Worm (Caenorhabditis elegans) whole organism, midembryonic: ENCODE measurements around the gene R02F11.9.

Experiments used
- T22C8.4 ChIP-seq: fragments of 200-800 bp; sonication (Bioruptor generic); IDR thresholded peaks from 2 replicates; pipeline ENCODE4 v1.3.6; 2022; ENCODE audit warnings: missing genetic modification characterization, missing compliant biosample characterization
- cog-1 ChIP-seq: sonication (generic microtip); optimal IDR thresholded peaks from 2 replicates; lab custom pipeline; 2016; ENCODE audit warnings: missing genetic modification characterization, missing compliant biosample characterization
- flt-1 ChIP-seq: fragments of 200-800 bp; sonication (Bioruptor generic); IDR thresholded peaks from 2 replicates; pipeline ENCODE4 v1.3.6; 2022; ENCODE audit warnings: missing genetic modification characterization, missing compliant biosample characterization
- klf-2 ChIP-seq: fragments of 200-800 bp; sonication (Bioruptor generic); conservative IDR thresholded peaks from 2 replicates; pipeline ENCODE4 v1.3.6; 2022; ENCODE audit warnings: missing genetic modification reagents, missing genetic modification characterization, missing compliant biosample characterization
- med-1 ChIP-seq: sonication (generic microtip); optimal IDR thresholded peaks from 2 replicates; lab custom pipeline; 2017; ENCODE audit warnings: missing genetic modification characterization, mild to moderate bottlenecking, missing compliant biosample characterization, antibody characterized with exemption, missing genetic modification reagents; ENCODE audit not compliant: insufficient read depth
- ztf-23 ChIP-seq: fragments of 200-800 bp; sonication (Bioruptor generic); IDR thresholded peaks from 2 replicates; pipeline ENCODE4 v1.3.6; 2022; ENCODE audit warnings: missing genetic modification reagents, missing genetic modification characterization, missing compliant biosample characterization

DNA sequence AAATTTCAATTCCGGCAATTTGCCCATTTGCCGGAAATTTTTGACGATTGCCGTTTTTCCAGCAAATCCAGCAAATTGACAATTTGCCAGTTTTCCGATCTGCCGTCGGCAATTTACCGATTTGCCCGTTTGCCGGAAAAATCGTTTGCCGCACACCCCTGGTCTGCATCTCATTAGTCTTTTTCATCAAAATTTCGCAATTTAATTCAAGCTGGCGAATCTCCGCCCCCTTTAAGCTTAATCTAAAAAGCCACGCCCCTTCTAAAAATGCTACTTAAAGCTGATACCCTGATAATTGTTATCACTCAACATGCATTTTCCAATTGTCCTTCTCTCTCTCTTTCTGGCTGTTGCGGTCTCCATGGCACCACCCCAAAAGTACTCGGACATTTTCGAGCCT, 4.0 kb upstream of the R02F11.9 start, which contains the start of gene Y60C6A.1:
- no peak for TF ChIP-seq flt-1 (GFP tag; lab: Robert Waterston, UW)
- no peak for TF ChIP-seq klf-2 (GFP tag; lab: Robert Waterston, UW)
- TF ChIP-seq cog-1 (tag; lab: Kevin White, UChicago), result no peak
- no peak for TF ChIP-seq ztf-23
- no peak for TF ChIP-seq T22C8.4
- TF ChIP-seq med-1, result no peak
